Worm (Caenorhabditis elegans): ENCODE results near the gene lin-22.

- TF ChIP-seq Y22D7AL.16 (tag; optimal IDR thresholded peaks at IDR 0.05) (no peak), C08G9.2 (tag; optimal IDR thresholded peaks at IDR 0.05) (no peak), nhr-11 (tag; optimal IDR thresholded peaks at IDR 0.05) (no peak), pha-2 (tag; optimal IDR thresholded peaks at IDR 0.05) (no peak), unc-3 (GFP tag; conservative IDR thresholded peaks at IDR 0.05) (no peak), unc-3 (tag; optimal IDR thresholded peaks at IDR 0.05) (no peak)
These were observed 35.8 kb downstream of the lin-22 start for ce11 chrIV:3055320-3055719.

All from whole organism, late embryonic.